Worm (Caenorhabditis elegans) whole organism, late embryonic: Measurements from ENCODE around the gene folt-2.

Experiments
- K02D7.2 ChIP-seq: sonication (generic microtip); optimal IDR thresholded peaks from 2 replicates; lab custom pipeline; 2017; ENCODE audit warnings: mild to moderate bottlenecking, missing genetic modification characterization, missing compliant biosample characterization
- K09A11.1 ChIP-seq: sonication (generic microtip); optimal IDR thresholded peaks from 2 replicates; lab custom pipeline; 2017; ENCODE audit warnings: antibody characterized with exemption, mild to moderate bottlenecking, missing genetic modification characterization, missing compliant biosample characterization; ENCODE audit not compliant: insufficient read depth
- T23F11.4 ChIP-seq: fragments of 200-800 bp; sonication (Bioruptor generic); optimal IDR thresholded peaks from 2 replicates; lab custom pipeline; 2018; ENCODE audit warnings: mild to moderate bottlenecking, missing genetic modification characterization, missing compliant biosample characterization
- ceh-14 ChIP-seq: sonication (generic microtip); optimal IDR thresholded peaks from 2 replicates; lab custom pipeline; 2016; ENCODE audit warnings: missing genotype, missing genetic modification characterization, missing compliant biosample characterization
- ceh-18 ChIP-seq: sonication (generic microtip); optimal IDR thresholded peaks from 2 replicates; lab custom pipeline; 2016; ENCODE audit warnings: missing genetic modification characterization, missing compliant biosample characterization
- ceh-19 ChIP-seq: fragments of 200-800 bp; sonication (Bioruptor generic); optimal IDR thresholded peaks from 2 replicates; lab custom pipeline; 2018; ENCODE audit warnings: mild to moderate bottlenecking, missing genetic modification characterization, missing compliant biosample characterization
- ceh-2 ChIP-seq: sonication (generic microtip); optimal IDR thresholded peaks from 2 replicates; lab custom pipeline; 2016; ENCODE audit warnings: missing genotype, missing genetic modification characterization, missing compliant biosample characterization
- ceh-22 ChIP-seq: sonication (generic microtip); optimal IDR thresholded peaks from 2 replicates; lab custom pipeline; 2017; ENCODE audit warnings: missing biosample characterization, missing genetic modification characterization
- ceh-24 ChIP-seq: sonication (generic microtip); optimal IDR thresholded peaks from 2 replicates; lab custom pipeline; 2016; ENCODE audit warnings: mild to moderate bottlenecking, missing genetic modification characterization, missing compliant biosample characterization
- dve-1 ChIP-seq: sonication (generic microtip); optimal IDR thresholded peaks from 2 replicates; lab custom pipeline; 2017; ENCODE audit warnings: antibody characterized with exemption, mild to moderate bottlenecking, missing genetic modification characterization, missing compliant biosample characterization
- elt-2 ChIP-seq: sonication (generic microtip); optimal IDR thresholded peaks from 2 replicates; lab custom pipeline; 2016; ENCODE audit warnings: missing genetic modification reagents, missing genetic modification characterization, missing compliant biosample characterization
- elt-4 ChIP-seq: sonication (generic microtip); optimal IDR thresholded peaks from 2 replicates; lab custom pipeline; 2016; ENCODE audit warnings: missing genetic modification characterization, missing compliant biosample characterization
- ets-4 ChIP-seq: sonication (generic microtip); optimal IDR thresholded peaks from 2 replicates; lab custom pipeline; 2016; ENCODE audit warnings: missing genetic modification characterization, missing compliant biosample characterization
- gmeb-2 ChIP-seq: sonication (generic microtip); optimal IDR thresholded peaks from 2 replicates; lab custom pipeline; 2016; ENCODE audit warnings: missing genetic modification characterization, inconsistent platforms, missing compliant biosample characterization
- hlh-13 ChIP-seq: fragments of 200-800 bp; sonication (Bioruptor generic); optimal IDR thresholded peaks from 2 replicates; lab custom pipeline; 2018; ENCODE audit warnings: mild to moderate bottlenecking, missing genetic modification characterization, missing compliant biosample characterization
- hlh-15 ChIP-seq: sonication (generic microtip); optimal IDR thresholded peaks from 2 replicates; lab custom pipeline; 2016; ENCODE audit warnings: missing genetic modification characterization, missing compliant biosample characterization
- hlh-30 ChIP-seq: sonication (generic microtip); optimal IDR thresholded peaks from 2 replicates; lab custom pipeline; 2017; ENCODE audit warnings: antibody characterized with exemption, missing genetic modification characterization, missing compliant biosample characterization; ENCODE audit not compliant: insufficient read depth
- mec-3 ChIP-seq: sonication (generic microtip); optimal IDR thresholded peaks from 2 replicates; lab custom pipeline; 2016; ENCODE audit warnings: borderline replicate concordance, missing genetic modification characterization, missing compliant biosample characterization
- npax-4 ChIP-seq: sonication (generic microtip); optimal IDR thresholded peaks from 2 replicates; lab custom pipeline; 2016; ENCODE audit warnings: missing genetic modification characterization, missing compliant biosample characterization
- odd-2 ChIP-seq: sonication (generic microtip); optimal IDR thresholded peaks from 2 replicates; lab custom pipeline; 2017; ENCODE audit warnings: antibody characterized with exemption, mild to moderate bottlenecking, missing genetic modification characterization, missing compliant biosample characterization
- pax-1 ChIP-seq: fragments of 150-350 bp; optimal IDR thresholded peaks from 2 replicates; lab custom pipeline; 2014; ENCODE audit warnings: missing biosample characterization, missing genetic modification characterization
- pha-2 ChIP-seq: sonication (generic microtip); optimal IDR thresholded peaks from 2 replicates; lab custom pipeline; 2017; ENCODE audit warnings: mild to moderate bottlenecking, missing genetic modification characterization, missing compliant biosample characterization
- pha-4 ChIP-seq: fragments of 150-350 bp; optimal IDR thresholded peaks from 2 replicates; lab custom pipeline; 2018; ENCODE audit warnings: missing biosample characterization, missing genetic modification reagents, missing genetic modification characterization
- pqm-1 ChIP-seq: sonication (generic microtip); optimal IDR thresholded peaks from 2 replicates; lab custom pipeline; 2016; ENCODE audit warnings: missing genetic modification characterization, missing compliant biosample characterization
- syd-9 ChIP-seq: sonication (generic microtip); optimal IDR thresholded peaks from 2 replicates; lab custom pipeline; 2016; ENCODE audit warnings: mild to moderate bottlenecking, missing genetic modification characterization, moderate library complexity, missing compliant biosample characterization
- tbx-2 ChIP-seq: sonication (generic microtip); optimal IDR thresholded peaks from 2 replicates; lab custom pipeline; 2016; ENCODE audit warnings: missing genetic modification characterization, missing compliant biosample characterization
- unc-3 ChIP-seq, 2 experiments: fragments of 200-800 bp in 1 of 2; sonication (Bioruptor generic) in 1 of 2; sonication (generic microtip) in 1 of 2; conservative IDR thresholded peaks in 1 of 2; optimal IDR thresholded peaks in 1 of 2; 2 replicates each; pipeline versions ENCODE4 v1.3.6 to Lab custom; 2016 to 2022; ENCODE audit warnings: missing compliant biosample characterization in 2 of 2, missing genetic modification characterization in 2 of 2, missing genetic modification reagents in 1 of 2
- unc-42 ChIP-seq: sonication (generic microtip); optimal IDR thresholded peaks from 2 replicates; lab custom pipeline; 2016; ENCODE audit warnings: missing genotype, missing genetic modification characterization, missing compliant biosample characterization

folt-2 gene

ce11 chrV:2832666-2833065 lies 42.7 kb downstream of the folt-2 start, which contains the start of gene srj-50:
TSS of gene srj-50 (plus strand) at chrV:2832966.
- TF ChIP-seq unc-42 (tag; lab: Kevin White, UChicago): no peak
- TF ChIP-seq K09A11.1 (tag; lab: Kevin White, UChicago): no peak
- no peak for TF ChIP-seq pax-1 (tag; lab: Kevin White, UChicago)
- no peak for TF ChIP-seq elt-2 (tag; lab: Kevin White, UChicago)
- TF ChIP-seq tbx-2 (tag; lab: Kevin White, UChicago): no peak

- TF ChIP-seq pha-4 (no peak), odd-2 (no peak), T23F11.4 (GFP tag; lab: Kevin White, UChicago) (no peak), ceh-19 (GFP tag; lab: Kevin White, UChicago) (no peak), gmeb-2 (tag; lab: Kevin White, UChicago) (no peak), ceh-24 (tag; lab: Kevin White, UChicago) (no peak), ceh-18 (no peak), ceh-2 (tag; lab: Kevin White, UChicago) (no peak), pqm-1 (tag; lab: Kevin White, UChicago) (no peak), unc-42 (tag; lab: Kevin White, UChicago) (no peak), pha-2 (tag; lab: Kevin White, UChicago) (no peak), ceh-22 (tag; lab: Kevin White, UChicago) (no peak), syd-9 (tag; lab: Kevin White, UChicago) (no peak), ceh-14 (tag; lab: Kevin White, UChicago) (no peak), hlh-13 (GFP tag; lab: Kevin White, UChicago) (no peak), ets-4 (tag; lab: Kevin White, UChicago) (no peak), K02D7.2 (tag; lab: Kevin White, UChicago) (no peak), hlh-15 (no peak)
These were observed 44.6 kb downstream of the folt-2 start, which contains the start of gene srw-2 for ce11 chrV:2830817-2831216. TSS of gene srw-2 (plus strand) at chrV:2830878.

- TF ChIP-seq unc-42 (tag; lab: Kevin White, UChicago): peak; percentile 1
- no peak for TF ChIP-seq npax-4 (tag; lab: Kevin White, UChicago)
- TF ChIP-seq elt-4 (tag; lab: Kevin White, UChicago): no peak
These were observed 48.6 kb downstream of the folt-2 start, which contains the start of gene T03D3.5 for ce11 chrV:2826815-2827214. TSS of gene T03D3.5 (minus strand) at chrV:2826835.

ce11 chrV:2825978-2826377 lies 49.4 kb downstream of the folt-2 start:
- TF ChIP-seq hlh-30 (tag; lab: Kevin White, UChicago) (no peak), dve-1 (tag; lab: Kevin White, UChicago) (peak; percentile 85), ceh-24 (tag; lab: Kevin White, UChicago) (no peak), unc-3 (GFP tag; conservative IDR thresholded peaks at IDR 0.05; lab: Robert Waterston, UW) (no peak), unc-3 (tag; optimal IDR thresholded peaks at IDR 0.05; lab: Kevin White, UChicago) (no peak), mec-3 (tag; lab: Kevin White, UChicago) (no peak)
- TF ChIP-seq, all 69 proteins: peak for 1
